ENCODE assay signal across 2 fruit fly cellular contexts in the genomic region with DNA sequence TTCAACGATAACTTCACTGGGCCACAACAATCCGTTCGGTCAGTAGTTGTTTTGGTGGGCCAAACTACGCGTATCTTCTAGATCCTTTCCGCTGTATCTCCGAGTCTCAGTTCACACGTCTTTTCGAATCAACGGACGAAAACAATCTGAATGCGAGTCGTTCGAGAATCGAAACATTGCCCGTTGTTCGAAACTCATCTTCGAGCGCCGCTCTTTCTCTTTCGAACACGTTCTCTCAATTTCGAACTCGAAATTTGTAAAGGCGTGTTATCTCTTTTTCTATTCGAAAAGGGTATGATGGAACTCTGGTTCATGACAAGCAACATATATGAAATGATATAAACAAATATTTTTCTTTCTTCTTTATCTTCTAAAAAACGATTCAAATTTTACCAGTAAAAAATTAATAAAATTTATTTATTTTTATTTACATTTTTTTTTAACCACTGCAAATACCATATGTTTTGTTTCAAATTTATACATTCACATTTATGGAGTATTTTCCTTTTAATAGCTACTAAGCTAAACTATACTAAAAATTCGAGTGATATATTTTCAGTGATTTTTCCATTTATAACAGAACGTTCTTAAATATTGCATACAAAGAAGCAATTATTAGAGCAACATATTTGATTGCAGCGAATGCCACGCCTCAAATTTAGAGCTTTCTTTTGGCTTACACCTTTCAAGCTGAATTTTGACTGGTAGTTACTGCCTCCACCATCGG.
TF ChIP-seq lines count a peak whose summit lies in the region.

A gene (minus strand): TSS at position 151 of the 727 bp plus-strand sequence.

TF ChIP-seq in whole organism, embryonic, 481 proteins besides CTCF, POLR2A, EP300 and RAD21 (continued from another document and continues in another):
- TF ChIP-seq kah (GFP tag; optimal IDR thresholded peaks at IDR 0.05; lab: Kevin White, UChicago) (peak; percentile 76), dati (GFP tag; IDR thresholded peaks at IDR 0.05; lab: Robert Waterston, UW) (peak; percentile 64; the same call in 1 of the 2 replicates), lov (optimal IDR thresholded peaks at IDR 0.05; lab: Kevin White, UChicago) (no peak), lov (GFP tag; IDR thresholded peaks at IDR 0.05; lab: Robert Waterston, UW) (peak; percentile 91), gfzf (GFP tag; optimal IDR thresholded peaks at IDR 0.05; lab: Kevin White, UChicago) (no peak), jumu (GFP tag; optimal IDR thresholded peaks at IDR 0.05; lab: Kevin White, UChicago) (no peak), fu2 (GFP tag; optimal IDR thresholded peaks at IDR 0.05; lab: Kevin White, UChicago) (peak; percentile 15), CG12659 (GFP tag; optimal IDR thresholded peaks at IDR 0.05; lab: Kevin White, UChicago) (peak; percentile 90), CG11398 (GFP tag; optimal IDR thresholded peaks at IDR 0.05; lab: Kevin White, UChicago) (peak; percentile 61), CG2199 (GFP tag; IDR thresholded peaks at IDR 0.05; lab: Robert Waterston, UW) (peak; percentile 96), Gsc (GFP tag; IDR thresholded peaks at IDR 0.05; lab: Robert Waterston, UW) (no peak), dmrt11E (tag; optimal IDR thresholded peaks at IDR 0.05; lab: Kevin White, UChicago) (peak; percentile 91), sc (optimal IDR thresholded peaks at IDR 0.05; lab: Kevin White, UChicago) (no peak), sc (GFP tag; optimal IDR thresholded peaks at IDR 0.05; lab: Kevin White, UChicago) (peak; percentile 77), Six4 (GFP tag; optimal IDR thresholded peaks at IDR 0.05; lab: Kevin White, UChicago) (peak; percentile 88), CG18011 (GFP tag; optimal IDR thresholded peaks at IDR 0.05; lab: Kevin White, UChicago) (peak; percentile 47), fd96Cb (tag; optimal IDR thresholded peaks at IDR 0.05; lab: Kevin White, UChicago) (peak; percentile 83), CG33213 (GFP tag; optimal IDR thresholded peaks at IDR 0.05; lab: Kevin White, UChicago) (peak; percentile 53), grn (GFP tag; optimal IDR thresholded peaks at IDR 0.05; lab: Kevin White, UChicago) (peak; percentile 76), CG3838 (GFP tag; optimal IDR thresholded peaks at IDR 0.05; lab: Kevin White, UChicago) (peak; percentile 59), CG13287 (GFP tag; IDR thresholded peaks at IDR 0.05; lab: Robert Waterston, UW; ENCODE audit: partially characterized antibody) (peak; percentile 58; the same call in 1 of the 2 replicates), jing (GFP tag; optimal IDR thresholded peaks at IDR 0.05; lab: Kevin White, UChicago) (no peak), Fer3 (tag; optimal IDR thresholded peaks at IDR 0.05; lab: Kevin White, UChicago) (peak; percentile 93), CG7786 (GFP tag; optimal IDR thresholded peaks at IDR 0.05; lab: Kevin White, UChicago) (peak; percentile 66), exex (tag; optimal IDR thresholded peaks at IDR 0.05; lab: Kevin White, UChicago) (peak; percentile 48), Kr (GFP tag; optimal IDR thresholded peaks at IDR 0.05; lab: Kevin White, UChicago) (no peak), CG6813 (GFP tag; optimal IDR thresholded peaks at IDR 0.05; lab: Kevin White, UChicago) (peak; percentile 83), Elba2 (GFP tag; optimal IDR thresholded peaks at IDR 0.05; lab: Kevin White, UChicago) (peak; percentile 19), HHEX (GFP tag; optimal IDR thresholded peaks at IDR 0.05; lab: Kevin White, UChicago) (peak; percentile 57), fd102C (GFP tag; optimal IDR thresholded peaks at IDR 0.05; lab: Kevin White, UChicago) (peak; percentile 41), trh (GFP tag; optimal IDR thresholded peaks at IDR 0.05; lab: Kevin White, UChicago) (peak; percentile 57), her (GFP tag; optimal IDR thresholded peaks at IDR 0.05; lab: Kevin White, UChicago) (peak; percentile 51), CG13123 (GFP tag; optimal IDR thresholded peaks at IDR 0.05; lab: Kevin White, UChicago) (peak; percentile 73), fd3F (GFP tag; optimal IDR thresholded peaks at IDR 0.05; lab: Kevin White, UChicago) (peak; percentile 87), sna (GFP tag; IDR thresholded peaks at IDR 0.05; lab: Robert Waterston, UW; ENCODE audit: partially characterized antibody) (no peak), aop (GFP tag; IDR thresholded peaks at IDR 0.05; lab: Robert Waterston, UW) (peak; percentile 69; the same call in 1 of the 2 replicates), CG1832 (GFP tag; optimal IDR thresholded peaks at IDR 0.05; lab: Kevin White, UChicago) (no peak), oc (tag; optimal IDR thresholded peaks at IDR 0.05; lab: Kevin White, UChicago) (peak; percentile 91), D19A (tag; optimal IDR thresholded peaks at IDR 0.05; lab: Kevin White, UChicago) (peak; percentile 93), CG14050 (GFP tag; IDR thresholded peaks at IDR 0.05; lab: Robert Waterston, UW) (peak; percentile 89), CG1792 (GFP tag; optimal IDR thresholded peaks at IDR 0.05; lab: Kevin White, UChicago) (peak; percentile 52), CG7987 (GFP tag; optimal IDR thresholded peaks at IDR 0.05; lab: Kevin White, UChicago) (peak; percentile 58), Side (GFP tag; optimal IDR thresholded peaks at IDR 0.05; lab: Kevin White, UChicago) (peak; percentile 41), CG12071 (GFP tag; optimal IDR thresholded peaks at IDR 0.05; lab: Kevin White, UChicago) (peak; percentile 70), seq (GFP tag; IDR thresholded peaks at IDR 0.05; lab: Robert Waterston, UW) (peak; percentile 88), en (GFP tag; optimal IDR thresholded peaks at IDR 0.05; lab: Kevin White, UChicago) (no peak), sqz (GFP tag; optimal IDR thresholded peaks at IDR 0.05; lab: Kevin White, UChicago) (peak; percentile 73), run (tag; optimal IDR thresholded peaks at IDR 0.05; lab: Kevin White, UChicago) (peak; percentile 84), dan (GFP tag; IDR thresholded peaks at IDR 0.05; lab: Robert Waterston, UW) (no peak), Aef1 (GFP tag; IDR thresholded peaks at IDR 0.05; lab: Robert Waterston, UW) (peak; percentile 80), CG7372 (GFP tag; IDR thresholded peaks at IDR 0.05; lab: Robert Waterston, UW) (peak; percentile 86), croc (GFP tag; conservative IDR thresholded peaks at IDR 0.05; lab: Robert Waterston, UW) (peak; percentile 64), zfh1 (GFP tag; IDR thresholded peaks at IDR 0.05; lab: Robert Waterston, UW) (peak; percentile 91), tin (GFP tag; optimal IDR thresholded peaks at IDR 0.05; lab: Kevin White, UChicago) (peak; percentile 83), MBD-R2 (GFP tag; IDR thresholded peaks at IDR 0.05; lab: Robert Waterston, UW) (peak; percentile 42), tx (GFP tag; optimal IDR thresholded peaks at IDR 0.05; lab: Kevin White, UChicago) (peak; percentile 53), fru (optimal IDR thresholded peaks at IDR 0.05; lab: Kevin White, UChicago) (no peak), CG12155 (GFP tag; optimal IDR thresholded peaks at IDR 0.05; lab: Kevin White, UChicago) (peak; percentile 89), CG16815 (GFP tag; optimal IDR thresholded peaks at IDR 0.05; lab: Kevin White, UChicago) (peak; percentile 52), danr (GFP tag; IDR thresholded peaks at IDR 0.05; lab: Robert Waterston, UW) (peak; percentile 23; the same call in 1 of the 2 replicates), CG31224 (GFP tag; IDR thresholded peaks at IDR 0.05; lab: Robert Waterston, UW) (peak; percentile 71)

TF ChIP-seq in whole organism, prepupa, 60 proteins besides CTCF, POLR2A, EP300 and RAD21 (continued from another document):
- no peak for TF ChIP-seq Blimp-1 (GFP tag; optimal IDR thresholded peaks at IDR 0.05; lab: Kevin White, UChicago)
- TF ChIP-seq CG4318 (GFP tag; optimal IDR thresholded peaks at IDR 0.05; lab: Kevin White, UChicago), result peak; percentile 33
- TF ChIP-seq Lpt (GFP tag; optimal IDR thresholded peaks at IDR 0.05; lab: Kevin White, UChicago), result peak; percentile 39
- TF ChIP-seq esn (GFP tag; optimal IDR thresholded peaks at IDR 0.05; lab: Kevin White, UChicago), result peak; percentile 90
- TF ChIP-seq Hr39 (GFP tag; optimal IDR thresholded peaks at IDR 0.05; lab: Kevin White, UChicago), result peak; percentile 70
- TF ChIP-seq ss (GFP tag; optimal IDR thresholded peaks at IDR 0.05; lab: Kevin White, UChicago), result peak; percentile 52 to 71
- TF ChIP-seq CG11294 (GFP tag; IDR thresholded peaks at IDR 0.05; lab: Robert Waterston, UW), result peak; percentile 70
- peak; percentile 54 for TF ChIP-seq Eip93F (GFP tag; optimal IDR thresholded peaks at IDR 0.05; lab: Kevin White, UChicago)
- peak; percentile 8 for TF ChIP-seq fd85E (GFP tag; optimal IDR thresholded peaks at IDR 0.05; lab: Kevin White, UChicago)
- peak; percentile 67 for TF ChIP-seq CG6854 (GFP tag; optimal IDR thresholded peaks at IDR 0.05; lab: Kevin White, UChicago)
- no peak for TF ChIP-seq fd59A (GFP tag; optimal IDR thresholded peaks at IDR 0.05; lab: Kevin White, UChicago)
- TF ChIP-seq Smox (GFP tag; optimal IDR thresholded peaks at IDR 0.05; lab: Kevin White, UChicago), result peak; percentile 84
- TF ChIP-seq achi (GFP tag; optimal IDR thresholded peaks at IDR 0.05; lab: Kevin White, UChicago), result peak; percentile 83
- TF ChIP-seq vri (GFP tag; optimal IDR thresholded peaks at IDR 0.05; lab: Kevin White, UChicago), result peak; percentile 56
TF ChIP-seq in whole organism, prepupa: peak in this region for 57.
